Fruit fly (Drosophila melanogaster) whole organism, adult: Measurements from ENCODE around the gene CG32801.

ENCODE experiments used
- CG11617 ChIP-seq: fragments of 200-800 bp; sonication (Bioruptor generic); optimal IDR thresholded peaks from 2 replicates; lab custom pipeline; 2017; ENCODE audit warnings: mild to moderate bottlenecking, missing biosample characterization, missing genetic modification reagents, missing genetic modification characterization
- CG12768 ChIP-seq: fragments of 200-800 bp; sonication (Bioruptor generic); optimal IDR thresholded peaks from 2 replicates; lab custom pipeline; 2017; ENCODE audit warnings: missing biosample characterization, missing genetic modification characterization, mild to moderate bottlenecking, moderate library complexity, missing genetic modification reagents
- CG14711 ChIP-seq: fragments of 200-800 bp; sonication (Bioruptor generic); optimal IDR thresholded peaks from 2 replicates; lab custom pipeline; 2018; ENCODE audit warnings: missing biosample characterization, mild to moderate bottlenecking, missing genetic modification characterization, moderate library complexity
- CG1620 ChIP-seq: fragments of 200-800 bp; sonication (Bioruptor generic); optimal IDR thresholded peaks from 2 replicates; lab custom pipeline; 2016; ENCODE audit warnings: missing biosample characterization, missing genetic modification characterization
- CG33017 ChIP-seq: fragments of 200-800 bp; sonication (Bioruptor generic); optimal IDR thresholded peaks from 2 replicates; lab custom pipeline; 2018; ENCODE audit warnings: missing biosample characterization, mild to moderate bottlenecking, missing genetic modification characterization, moderate library complexity
- CG5204 ChIP-seq: fragments of 200-800 bp; sonication (Bioruptor generic); optimal IDR thresholded peaks from 2 replicates; lab custom pipeline; 2016; ENCODE audit warnings: missing biosample characterization, missing genetic modification characterization
- CG7045 ChIP-seq: fragments of 200-800 bp; sonication (Bioruptor generic); optimal IDR thresholded peaks from 2 replicates; lab custom pipeline; 2017; ENCODE audit warnings: missing biosample characterization, mild to moderate bottlenecking, missing genetic modification characterization
- CG7101 ChIP-seq: fragments of 200-800 bp; sonication (Bioruptor generic); optimal IDR thresholded peaks from 2 replicates; lab custom pipeline; 2018; ENCODE audit warnings: missing biosample characterization, mild to moderate bottlenecking, missing genetic modification characterization, moderate library complexity
- Clk ChIP-seq: fragments of 200-800 bp; sonication (Bioruptor generic); optimal IDR thresholded peaks from 2 replicates; lab custom pipeline; 2017; ENCODE audit warnings: missing biosample characterization, missing genetic modification characterization
- Crg-1 ChIP-seq: fragments of 200-800 bp; sonication (Bioruptor generic); optimal IDR thresholded peaks from 2 replicates; lab custom pipeline; 2016; ENCODE audit warnings: missing biosample characterization, missing genetic modification characterization
- Hr96 ChIP-seq: fragments of 200-800 bp; sonication (Bioruptor generic); optimal IDR thresholded peaks from 2 replicates; lab custom pipeline; 2016; ENCODE audit warnings: missing biosample characterization, missing genetic modification characterization
- Mnt ChIP-seq: fragments of 200-800 bp; sonication (Bioruptor generic); optimal IDR thresholded peaks from 2 replicates; lab custom pipeline; 2016; ENCODE audit warnings: missing biosample characterization, mild to moderate bottlenecking, missing genetic modification characterization
- bab1 ChIP-seq: fragments of 200-800 bp; sonication (Bioruptor generic); optimal IDR thresholded peaks from 3 replicates; lab custom pipeline; 2019; ENCODE audit warnings: missing biosample characterization, mild to moderate bottlenecking, missing genetic modification characterization, moderate library complexity
- cic ChIP-seq: fragments of 200-800 bp; sonication (Bioruptor generic); optimal IDR thresholded peaks from 2 replicates; lab custom pipeline; 2017; ENCODE audit warnings: missing biosample characterization, mild to moderate bottlenecking, missing genetic modification characterization, moderate library complexity
- cnc ChIP-seq, 2 experiments: fragments of >200 bp; optimal IDR thresholded peaks; 2 replicates each; lab custom pipeline; 2017
- kay ChIP-seq: fragments of 200-800 bp; sonication (Bioruptor generic); peaks from one replicate; lab custom pipeline; 2016; ENCODE audit warnings: missing biosample characterization, missing genetic modification characterization, borderline replicate concordance
- ovo ChIP-seq: fragments of 200-800 bp; sonication (Bioruptor generic); optimal IDR thresholded peaks from 2 replicates; lab custom pipeline; 2016; ENCODE audit warnings: missing biosample characterization, missing genetic modification characterization
- pad ChIP-seq: fragments of 200-800 bp; sonication (Bioruptor generic); optimal IDR thresholded peaks from 3 replicates; lab custom pipeline; 2017; ENCODE audit warnings: missing biosample characterization, missing genetic modification characterization, mild to moderate bottlenecking, moderate library complexity, missing genetic modification reagents
- tj ChIP-seq: fragments of 200-800 bp; sonication (Bioruptor generic); optimal IDR thresholded peaks from 3 replicates; lab custom pipeline; 2017; ENCODE audit warnings: missing biosample characterization, mild to moderate bottlenecking, missing genetic modification characterization, moderate library complexity
- toe ChIP-seq: fragments of 200-800 bp; sonication (Bioruptor generic); optimal IDR thresholded peaks from 2 replicates; lab custom pipeline; 2016; ENCODE audit warnings: missing biosample characterization, missing genetic modification characterization

CG32801 gene

DNA sequence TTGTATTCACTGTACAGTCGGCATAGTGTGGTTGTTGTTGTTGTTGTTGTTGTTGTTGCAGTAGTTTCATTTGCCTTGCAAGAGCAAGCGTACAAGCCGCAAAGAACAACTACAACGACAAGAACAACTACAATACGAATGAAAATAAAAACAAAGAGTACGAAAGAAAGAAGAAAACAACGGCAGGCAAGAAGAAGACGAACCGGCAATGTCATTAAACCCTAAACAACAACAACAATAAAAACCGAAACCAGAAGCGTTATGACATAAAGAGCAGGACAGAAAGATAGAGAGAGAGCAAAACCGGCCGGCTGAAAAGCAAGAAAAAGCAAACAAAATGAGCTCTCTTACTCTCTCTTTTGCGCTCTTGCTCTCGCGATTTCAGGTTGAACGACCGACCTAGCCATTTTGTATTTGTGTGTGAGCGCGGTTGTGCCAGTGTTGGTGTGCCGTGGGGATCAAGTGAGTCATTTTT is 45.0 kb upstream of the CG32801 start:
- TF ChIP-seq cic (no peak), ovo (GFP tag; lab: Kevin White, UChicago) (no peak), tj (peak; percentile 66), Mnt (GFP tag; lab: Kevin White, UChicago) (no peak), kay (peak; percentile 52), Hr96 (GFP tag; lab: Kevin White, UChicago) (no peak)

- TF ChIP-seq Crg-1 (GFP tag; lab: Kevin White, UChicago) (peak; percentile 76), CG11617 (GFP tag; lab: Kevin White, UChicago) (peak; percentile 75), CG7101 (tag; lab: Kevin White, UChicago) (peak; percentile 92), kay (no peak), CG33017 (tag; lab: Kevin White, UChicago) (peak; percentile 88), CG5204 (GFP tag; lab: Kevin White, UChicago) (peak; percentile 56), bab1 (GFP tag; lab: Kevin White, UChicago) (peak; percentile 95), cnc (optimal IDR thresholded peaks at IDR 0.05; lab: Kevin White, UChicago) (no peak), Hr96 (GFP tag; lab: Kevin White, UChicago) (peak; percentile 53), CG14711 (tag; lab: Kevin White, UChicago) (peak; percentile 91), pad (GFP tag; lab: Kevin White, UChicago) (peak; percentile 83), toe (GFP tag; lab: Kevin White, UChicago) (no peak), CG12768 (GFP tag; lab: Kevin White, UChicago) (peak; percentile 83), ovo (GFP tag; lab: Kevin White, UChicago) (no peak), CG7045 (GFP tag; lab: Kevin White, UChicago) (peak; percentile 67), Mnt (GFP tag; lab: Kevin White, UChicago) (peak; percentile 35), Clk (peak; percentile 45), CG1620 (GFP tag; lab: Kevin White, UChicago) (peak; percentile 74), tj (peak; percentile 85), cic (no peak)
Observed at dm6 chrX:1947178-1947872, 44.3 kb upstream of the CG32801 start.

dm6 chrX:1945241-1945640 is 42.3 kb upstream of the CG32801 start:
- TF ChIP-seq Hr96 (GFP tag; lab: Kevin White, UChicago) = no peak
- TF ChIP-seq pad (GFP tag; lab: Kevin White, UChicago) = no peak
- no peak for TF ChIP-seq CG11617 (GFP tag; lab: Kevin White, UChicago)
- no peak for TF ChIP-seq CG5204 (GFP tag; lab: Kevin White, UChicago)
- TF ChIP-seq toe (GFP tag; lab: Kevin White, UChicago) = no peak
- TF ChIP-seq Crg-1 (GFP tag; lab: Kevin White, UChicago) = no peak
- TF ChIP-seq cic = no peak
- TF ChIP-seq cnc (optimal IDR thresholded peaks at IDR 0.05; lab: Kevin White, UChicago) = no peak
- TF ChIP-seq CG33017 (tag; lab: Kevin White, UChicago) = no peak

dm6 chrX:1944245-1945114 is 41.5 kb upstream of the CG32801 start:
- TF ChIP-seq Clk = no peak
- TF ChIP-seq Hr96 (GFP tag; lab: Kevin White, UChicago) = no peak
- TF ChIP-seq Crg-1 (GFP tag; lab: Kevin White, UChicago) = no peak
- no peak for TF ChIP-seq CG7045 (GFP tag; lab: Kevin White, UChicago)
- no peak for TF ChIP-seq kay
- no peak for TF ChIP-seq cic
- no peak for TF ChIP-seq pad (GFP tag; lab: Kevin White, UChicago)
- no peak for TF ChIP-seq CG7101 (tag; lab: Kevin White, UChicago)
- no peak for TF ChIP-seq CG14711 (tag; lab: Kevin White, UChicago)
- no peak for TF ChIP-seq ovo (GFP tag; lab: Kevin White, UChicago)
- TF ChIP-seq CG33017 (tag; lab: Kevin White, UChicago) = no peak
- TF ChIP-seq CG11617 (GFP tag; lab: Kevin White, UChicago) = no peak
- no peak for TF ChIP-seq tj
- no peak for TF ChIP-seq Mnt (GFP tag; lab: Kevin White, UChicago)
- no peak for TF ChIP-seq cnc (optimal IDR thresholded peaks at IDR 0.05; lab: Kevin White, UChicago)
- no peak for TF ChIP-seq CG1620 (GFP tag; lab: Kevin White, UChicago)
- TF ChIP-seq CG12768 (GFP tag; lab: Kevin White, UChicago) = no peak
- TF ChIP-seq CG5204 (GFP tag; lab: Kevin White, UChicago) = no peak
- TF ChIP-seq bab1 (GFP tag; lab: Kevin White, UChicago) = no peak
- TF ChIP-seq toe (GFP tag; lab: Kevin White, UChicago) = no peak

DNA sequence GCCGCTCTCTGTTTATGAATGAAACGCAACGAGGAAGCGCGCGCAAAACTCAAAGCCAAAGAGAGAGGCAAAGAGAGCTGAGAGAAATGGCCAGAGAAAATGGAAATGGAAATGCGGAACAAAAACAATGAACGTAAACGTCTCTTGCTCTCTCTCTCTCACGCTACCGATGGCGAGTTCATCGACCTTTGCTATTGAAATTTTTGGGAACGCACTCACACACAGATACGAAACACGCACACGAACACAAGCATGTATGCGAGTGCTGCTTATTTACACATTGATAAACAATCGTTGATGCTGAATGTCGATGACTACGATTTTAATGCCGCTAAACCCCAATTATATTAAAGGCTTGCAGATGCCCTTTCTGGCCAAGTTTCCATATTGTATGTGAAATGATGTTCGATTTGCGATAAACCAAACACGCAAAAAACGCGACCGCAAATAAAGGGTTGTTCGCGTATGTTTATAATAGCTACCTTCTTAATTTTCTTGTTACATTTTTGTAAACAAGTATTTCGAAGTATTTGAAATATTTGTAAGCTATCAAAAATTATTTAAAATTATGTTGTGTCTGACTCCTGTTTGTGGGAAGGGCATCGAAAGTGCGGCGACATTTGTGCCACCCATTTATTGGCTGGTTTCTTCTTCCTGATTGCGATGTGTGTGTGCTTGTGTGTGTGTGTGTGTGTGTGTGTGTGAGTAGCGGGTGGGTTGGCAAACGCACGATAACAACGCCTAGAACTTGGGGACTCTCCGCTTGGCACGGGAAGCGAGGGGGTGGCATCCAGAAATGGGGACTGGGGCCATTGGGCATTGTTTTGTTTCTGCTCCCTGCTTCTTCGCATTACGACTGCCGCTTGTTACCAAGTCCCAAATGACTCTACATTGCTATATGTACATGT is 40.6 kb upstream of the CG32801 start:
- TF ChIP-seq Clk (no peak), cic (no peak), Hr96 (GFP tag; lab: Kevin White, UChicago) (no peak), CG33017 (tag; lab: Kevin White, UChicago) (no peak), cnc (optimal IDR thresholded peaks at IDR 0.05; lab: Kevin White, UChicago) (no peak), toe (GFP tag; lab: Kevin White, UChicago) (no peak), CG11617 (GFP tag; lab: Kevin White, UChicago) (no peak), CG5204 (GFP tag; lab: Kevin White, UChicago) (no peak), pad (GFP tag; lab: Kevin White, UChicago) (no peak), tj (no peak)
